Fruit fly (Drosophila melanogaster): Measurements from ENCODE around the gene CG7420.

DNA sequence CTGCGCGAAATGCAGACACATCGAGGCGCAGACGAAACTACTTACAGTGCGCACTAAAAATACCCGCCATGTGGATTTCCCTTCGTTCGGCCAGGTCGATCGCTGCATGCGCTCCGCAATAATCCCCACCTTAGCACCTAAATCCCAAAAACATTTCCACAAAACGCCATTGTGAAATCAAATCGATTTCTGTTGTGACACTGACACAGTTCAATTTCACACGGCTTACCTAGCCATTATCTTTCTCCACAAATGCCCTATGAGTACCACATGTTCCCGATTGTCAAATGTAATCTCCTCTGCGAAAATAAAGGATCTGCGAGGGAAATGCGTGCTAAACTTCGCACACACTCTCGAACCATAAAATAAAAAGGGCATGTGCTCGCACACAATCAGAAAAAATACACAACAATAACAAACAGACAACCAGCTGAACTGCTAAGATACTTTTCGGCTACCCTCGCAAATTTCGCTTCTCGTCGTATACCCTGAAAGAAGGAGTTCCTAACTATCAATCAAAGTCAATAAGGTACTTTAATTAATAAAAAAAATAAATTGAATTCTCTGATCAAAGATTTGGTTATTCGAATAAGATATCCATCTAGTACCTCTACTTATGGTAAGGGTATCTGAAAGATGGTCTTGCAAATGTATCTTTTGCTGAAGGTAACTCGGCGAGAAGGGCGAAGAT is 16.6 kb downstream of the CG7420 start:
- TF ChIP-seq gfzf (GFP tag; optimal IDR thresholded peaks at IDR 0.05) = no peak
- TF ChIP-seq Sin3A (optimal IDR thresholded peaks at IDR 0.05) = no peak
- no peak for TF ChIP-seq CG6272 (GFP tag; IDR thresholded peaks at IDR 0.05)
- TF ChIP-seq jigr1 (GFP tag; IDR thresholded peaks at IDR 0.05) = no peak
- TF ChIP-seq caup (GFP tag; optimal IDR thresholded peaks at IDR 0.05; ENCODE audit: severe bottlenecking) = no peak

Measured in whole organism, embryonic.